Fruit fly (Drosophila melanogaster): ENCODE measurements around the gene CG15260.

- no peak for TF ChIP-seq Pif1A (GFP tag; optimal IDR thresholded peaks at IDR 0.05)
- no peak for TF ChIP-seq D1 (tag; optimal IDR thresholded peaks at IDR 0.05)
- no peak for TF ChIP-seq CG34367 (tag; optimal IDR thresholded peaks at IDR 0.05)
- no peak for TF ChIP-seq CG15710 (tag; optimal IDR thresholded peaks at IDR 0.05)
Observed at dm6 chr2L:15319874-15320273, 27.8 kb upstream of the CG15260 start.

All from whole organism, pupa.